Worm (Caenorhabditis elegans) whole organism, young adult: ENCODE data around the gene suf-1.
A peak's percentile ranks its signal among the peaks of the same experiment; 100 is the strongest.

Experiments
- B0336.3 ChIP-seq: fragments of 200-800 bp; sonication (Bioruptor generic); IDR thresholded peaks from 2 replicates; pipeline ENCODE4 v1.3.6; 2022; ENCODE audit warnings: missing genetic modification characterization, missing compliant biosample characterization
- C06A6.2 ChIP-seq: fragments of 200-800 bp; sonication (Bioruptor generic); conservative IDR thresholded peaks from 2 replicates; pipeline ENCODE4 v1.3.6; 2022; ENCODE audit warnings: missing genetic modification characterization, missing compliant biosample characterization
- F22D6.2 ChIP-seq: sonication (generic microtip); optimal IDR thresholded peaks from 2 replicates; lab custom pipeline; 2016; ENCODE audit warnings: mild to moderate bottlenecking, missing genetic modification characterization, missing compliant biosample characterization
- F39B2.1 ChIP-seq: fragments of 200-800 bp; sonication (Bioruptor generic); IDR thresholded peaks from 2 replicates; pipeline ENCODE4 v1.3.6; 2022; ENCODE audit warnings: missing genetic modification reagents, missing genetic modification characterization, missing compliant biosample characterization
- F49E8.2 ChIP-seq: sonication (generic microtip); optimal IDR thresholded peaks from 3 replicates; lab custom pipeline; 2017; ENCODE audit warnings: missing genetic modification characterization, mild to moderate bottlenecking, missing compliant biosample characterization, antibody characterized with exemption, moderate library complexity; ENCODE audit not compliant: insufficient read depth
- F55B11.4 ChIP-seq: sonication (generic microtip); optimal IDR thresholded peaks from 2 replicates; lab custom pipeline; 2016; ENCODE audit warnings: missing compliant biosample characterization, missing genetic modification characterization, borderline replicate concordance; ENCODE audit not compliant: insufficient read depth
- T07F8.4 ChIP-seq: sonication (generic microtip); optimal IDR thresholded peaks from 2 replicates; lab custom pipeline; 2016; ENCODE audit warnings: mild to moderate bottlenecking, missing genetic modification characterization, moderate library complexity, missing compliant biosample characterization
- Y53G8AR.9 ChIP-seq: fragments of 200-800 bp; sonication (Bioruptor generic); conservative IDR thresholded peaks from 2 replicates; pipeline ENCODE4 v1.3.6; 2022; ENCODE audit warnings: missing genetic modification reagents, missing genetic modification characterization, missing compliant biosample characterization
- ama-1 ChIP-seq, 3 experiments: fragments of 150-350 bp in 1 of 3; sonication (generic microtip) in 2 of 3; optimal IDR thresholded peaks; 2 replicates each; lab custom pipeline; 2014 to 2018; ENCODE audit warnings: missing biosample characterization in 2 of 3, missing genetic modification characterization in 2 of 3, missing genetic modification reagents in 2 of 3
- aptf-3 ChIP-seq: fragments of 200-800 bp; sonication (Bioruptor generic); IDR thresholded peaks from 2 replicates; pipeline ENCODE4 v1.3.6; 2022; ENCODE audit warnings: missing genetic modification characterization, missing compliant biosample characterization
- atf-7 ChIP-seq: sonication (generic microtip); optimal IDR thresholded peaks from 2 replicates; lab custom pipeline; 2017; ENCODE audit warnings: mild to moderate bottlenecking, missing genetic modification characterization, missing compliant biosample characterization
- attf-5 ChIP-seq: fragments of 200-800 bp; sonication (Bioruptor generic); optimal IDR thresholded peaks from 2 replicates; lab custom pipeline; 2018; ENCODE audit warnings: mild to moderate bottlenecking, missing genetic modification characterization, missing compliant biosample characterization
- attf-6 ChIP-seq: fragments of 200-800 bp; sonication (Bioruptor generic); IDR thresholded peaks from 2 replicates; pipeline ENCODE4 v1.3.6; 2022; ENCODE audit warnings: missing genetic modification reagents, missing genetic modification characterization, missing compliant biosample characterization
- cebp-2 ChIP-seq: fragments of 200-800 bp; sonication (Bioruptor generic); IDR thresholded peaks from 2 replicates; pipeline ENCODE4 v1.3.6; 2022; ENCODE audit warnings: missing genetic modification characterization, missing compliant biosample characterization
- ceh-91 ChIP-seq: fragments of 200-800 bp; sonication (Bioruptor generic); IDR thresholded peaks from 2 replicates; pipeline ENCODE4 v1.3.6; 2022; ENCODE audit warnings: missing genetic modification reagents, missing genetic modification characterization, missing compliant biosample characterization
- chd-7 ChIP-seq: sonication (generic microtip); optimal IDR thresholded peaks from 2 replicates; lab custom pipeline; 2016; ENCODE audit warnings: mild to moderate bottlenecking, missing genetic modification characterization, moderate library complexity, missing compliant biosample characterization
- dpl-1 ChIP-seq: fragments of 150-350 bp; optimal IDR thresholded peaks from 2 replicates; lab custom pipeline; 2014; ENCODE audit warnings: missing biosample characterization, missing genetic modification reagents, missing genetic modification characterization
- efl-1 ChIP-seq: fragments of 150-350 bp; optimal IDR thresholded peaks from 2 replicates; lab custom pipeline; 2014; ENCODE audit warnings: missing biosample characterization, missing genetic modification reagents, missing genetic modification characterization
- egrh-3 ChIP-seq: fragments of 200-800 bp; sonication (Bioruptor generic); IDR thresholded peaks from 2 replicates; pipeline ENCODE4 v1.3.6; 2022; ENCODE audit warnings: missing genetic modification reagents, missing genetic modification characterization, missing compliant biosample characterization
- him-1 ChIP-seq: sonication (generic microtip); optimal IDR thresholded peaks from 2 replicates; lab custom pipeline; 2016; ENCODE audit warnings: missing genotype, missing genetic modification reagents, missing genetic modification characterization, missing compliant biosample characterization
- hsf-1 ChIP-seq: fragments of 200-800 bp; sonication (Bioruptor generic); IDR thresholded peaks from 2 replicates; pipeline ENCODE4 v1.3.6; 2022; ENCODE audit warnings: missing genetic modification reagents, missing genetic modification characterization, missing compliant biosample characterization
- lin-26 ChIP-seq: fragments of 200-800 bp; sonication (Bioruptor generic); IDR thresholded peaks from 2 replicates; pipeline ENCODE4 v1.3.6; 2022; ENCODE audit warnings: missing genetic modification reagents, missing genetic modification characterization, missing compliant biosample characterization
- lir-1 ChIP-seq: fragments of 200-800 bp; sonication (Bioruptor generic); conservative IDR thresholded peaks from 2 replicates; pipeline ENCODE4 v1.3.6; 2022; ENCODE audit warnings: missing genetic modification reagents, missing genetic modification characterization, missing compliant biosample characterization
- lsl-1 ChIP-seq: fragments of 200-800 bp; sonication (Bioruptor generic); optimal IDR thresholded peaks from 2 replicates; lab custom pipeline; 2018; ENCODE audit warnings: mild to moderate bottlenecking, missing genetic modification characterization, moderate library complexity, missing compliant biosample characterization
- madf-6 ChIP-seq: fragments of 200-800 bp; sonication (Bioruptor generic); IDR thresholded peaks from 2 replicates; pipeline ENCODE4 v1.3.6; 2022; ENCODE audit warnings: missing genetic modification reagents, missing genetic modification characterization, missing compliant biosample characterization
- madf-8 ChIP-seq: fragments of 200-800 bp; sonication (Bioruptor generic); conservative IDR thresholded peaks from 2 replicates; pipeline ENCODE4 v1.3.6; 2022; ENCODE audit warnings: missing genetic modification reagents, missing genetic modification characterization, missing compliant biosample characterization
- mel-28 ChIP-seq: sonication (generic microtip); optimal IDR thresholded peaks from 2 replicates; lab custom pipeline; 2016; ENCODE audit warnings: borderline replicate concordance, mild to moderate bottlenecking, missing genetic modification characterization, missing compliant biosample characterization
- nhr-120 ChIP-seq: fragments of 200-800 bp; sonication (Bioruptor generic); IDR thresholded peaks from 2 replicates; pipeline ENCODE4 v1.3.6; 2022; ENCODE audit warnings: missing genetic modification characterization, missing compliant biosample characterization
- nhr-179 ChIP-seq: sonication (generic microtip); optimal IDR thresholded peaks from 2 replicates; lab custom pipeline; 2016; ENCODE audit warnings: mild to moderate bottlenecking, missing genetic modification characterization, missing compliant biosample characterization
- nhr-90 ChIP-seq: sonication (generic microtip); optimal IDR thresholded peaks from 2 replicates; lab custom pipeline; 2016; ENCODE audit warnings: missing genotype, mild to moderate bottlenecking, missing genetic modification characterization, missing compliant biosample characterization
- pbrm-1 ChIP-seq: fragments of 200-800 bp; sonication (Bioruptor generic); IDR thresholded peaks from 2 replicates; pipeline ENCODE4 v1.3.6; 2022; ENCODE audit warnings: missing genetic modification reagents, missing genetic modification characterization, missing compliant biosample characterization
- rcor-1 ChIP-seq: fragments of 200-800 bp; sonication (Bioruptor generic); IDR thresholded peaks from 2 replicates; pipeline ENCODE4 v1.3.6; 2022; ENCODE audit warnings: missing genetic modification reagents, missing genetic modification characterization, missing compliant biosample characterization
- rec-8 ChIP-seq, 2 experiments: sonication (generic microtip); optimal IDR thresholded peaks; 2 replicates each; lab custom pipeline; 2016; ENCODE audit warnings: mild to moderate bottlenecking in 2 of 2, missing genetic modification characterization in 2 of 2, missing genetic modification reagents in 2 of 2, missing genotype in 2 of 2, missing biosample characterization in 1 of 2, missing compliant biosample characterization in 1 of 2, moderate library complexity in 1 of 2
- sea-2 ChIP-seq: fragments of 200-800 bp; sonication (Bioruptor generic); IDR thresholded peaks from 2 replicates; pipeline ENCODE4 v1.3.6; 2022; ENCODE audit warnings: missing genetic modification characterization, missing compliant biosample characterization
- snpc-1.3 ChIP-seq: sonication (generic microtip); optimal IDR thresholded peaks from 2 replicates; lab custom pipeline; 2017; ENCODE audit warnings: missing genetic modification characterization, mild to moderate bottlenecking, missing compliant biosample characterization, antibody characterized with exemption, moderate library complexity, missing genotype, missing genetic modification reagents; ENCODE audit not compliant: insufficient read depth
- snpc-3.4 ChIP-seq: sonication (generic microtip); optimal IDR thresholded peaks from 2 replicates; lab custom pipeline; 2017; ENCODE audit warnings: missing genetic modification characterization, mild to moderate bottlenecking, missing compliant biosample characterization, antibody characterized with exemption, moderate library complexity, missing genotype, missing genetic modification reagents
- snpc-4 ChIP-seq, 5 experiments: fragments of 150-350 bp in 1 of 5; sonication (generic microtip) in 4 of 5; optimal IDR thresholded peaks; 2 replicates each; lab custom pipeline; 2014 to 2018; ENCODE audit warnings: missing genetic modification characterization in 5 of 5, missing biosample characterization in 3 of 5, antibody characterized with exemption in 2 of 5, mild to moderate bottlenecking in 2 of 5, missing compliant biosample characterization in 2 of 5, missing genotype in 2 of 5, moderate library complexity in 2 of 5, missing genetic modification reagents in 1 of 5
- sptf-2 ChIP-seq: fragments of 200-800 bp; sonication (Bioruptor generic); optimal IDR thresholded peaks from 2 replicates; lab custom pipeline; 2018; ENCODE audit warnings: mild to moderate bottlenecking, missing genetic modification characterization, missing compliant biosample characterization
- tbp1 ChIP-seq: fragments of 200-800 bp; sonication (Bioruptor generic); optimal IDR thresholded peaks from 2 replicates; lab custom pipeline; 2018; ENCODE audit warnings: mild to moderate bottlenecking, missing genetic modification characterization, missing compliant biosample characterization
- tlf-1 ChIP-seq: fragments of 200-800 bp; sonication (Bioruptor generic); optimal IDR thresholded peaks from 2 replicates; lab custom pipeline; 2018; ENCODE audit warnings: mild to moderate bottlenecking, missing genetic modification characterization, missing compliant biosample characterization
- unc-130 ChIP-seq: sonication (generic microtip); optimal IDR thresholded peaks from 2 replicates; lab custom pipeline; 2016; ENCODE audit warnings: missing genetic modification reagents, missing genetic modification characterization, missing compliant biosample characterization
- zfh-2 ChIP-seq: fragments of 200-800 bp; sonication (Bioruptor generic); conservative IDR thresholded peaks from 2 replicates; pipeline ENCODE4 v1.3.6; 2022; ENCODE audit warnings: missing genetic modification reagents, missing genetic modification characterization, missing compliant biosample characterization
- zim-3 ChIP-seq: sonication (generic microtip); optimal IDR thresholded peaks from 2 replicates; lab custom pipeline; 2017; ENCODE audit warnings: mild to moderate bottlenecking, missing genetic modification characterization, moderate library complexity, missing compliant biosample characterization
- ztf-22 ChIP-seq: fragments of 200-800 bp; sonication (Bioruptor generic); optimal IDR thresholded peaks from 2 replicates; lab custom pipeline; 2018; ENCODE audit warnings: mild to moderate bottlenecking, missing genetic modification characterization, moderate library complexity, missing compliant biosample characterization
- ztf-28 ChIP-seq: fragments of 200-800 bp; sonication (Bioruptor generic); IDR thresholded peaks from 2 replicates; pipeline ENCODE4 v1.3.6; 2022; ENCODE audit warnings: missing genetic modification reagents, missing genetic modification characterization, missing compliant biosample characterization
- ztf-6 ChIP-seq: fragments of 200-800 bp; sonication (Bioruptor generic); IDR thresholded peaks from 2 replicates; pipeline ENCODE4 v1.3.6; 2022; ENCODE audit warnings: missing genetic modification reagents, missing genetic modification characterization, missing compliant biosample characterization

The suf-1 gene

ce11 chrII:8575184-8575583 is 28.5 kb upstream of the suf-1 start, which contains the start of gene puf-5 (continued):
- TF ChIP-seq cebp-2 (GFP tag; lab: Robert Waterston, UW) (no peak), zfh-2 (no peak), egrh-3 (no peak), attf-5 (GFP tag; lab: Kevin White, UChicago) (no peak), snpc-4 (GFP tag; optimal IDR thresholded peaks at IDR 0.05; lab: Kevin White, UChicago) (peak; percentile 21), snpc-4 (tag; optimal IDR thresholded peaks at IDR 0.05; lab: Kevin White, UChicago) (peak in 1 of 4 experiments; percentile 22), unc-130 (peak; percentile 29), nhr-120 (GFP tag; lab: Robert Waterston, UW) (no peak), F49E8.2 (tag; lab: Kevin White, UChicago) (peak; percentile 73), ztf-22 (no peak), tlf-1 (GFP tag; lab: Kevin White, UChicago) (peak; percentile 25), lir-1 (no peak), lin-26 (GFP tag; lab: Robert Waterston, UW) (no peak), pbrm-1 (GFP tag; lab: Robert Waterston, UW) (no peak), ceh-91 (GFP tag; lab: Robert Waterston, UW) (peak; percentile 70), rcor-1 (GFP tag; lab: Robert Waterston, UW) (no peak), madf-6 (GFP tag; lab: Robert Waterston, UW) (peak; percentile 94), nhr-179 (no peak), snpc-3.4 (tag; lab: Kevin White, UChicago) (peak; percentile 78), nhr-90 (tag; lab: Kevin White, UChicago) (no peak), ztf-6 (GFP tag; lab: Robert Waterston, UW) (no peak), chd-7 (no peak), efl-1 (GFP tag; lab: Kevin White, UChicago) (peak; percentile 95), tbp1 (GFP tag; lab: Kevin White, UChicago) (peak; percentile 15), snpc-1.3 (peak; percentile 17), hsf-1 (peak; percentile 65; the same call in 1 of the 2 replicates), T07F8.4 (tag; lab: Kevin White, UChicago) (no peak), madf-8 (GFP tag; lab: Robert Waterston, UW) (peak; percentile 88), dpl-1 (GFP tag; lab: Kevin White, UChicago) (peak; percentile 63), zim-3 (tag; lab: Kevin White, UChicago) (no peak), Y53G8AR.9 (GFP tag; lab: Robert Waterston, UW) (no peak), ama-1 (optimal IDR thresholded peaks at IDR 0.05; lab: Kevin White, UChicago) (no peak), ama-1 (GFP tag; optimal IDR thresholded peaks at IDR 0.05; lab: Kevin White, UChicago) (no peak), C06A6.2 (GFP tag; lab: Robert Waterston, UW) (no peak), F39B2.1 (GFP tag; lab: Robert Waterston, UW) (no peak)

DNA sequence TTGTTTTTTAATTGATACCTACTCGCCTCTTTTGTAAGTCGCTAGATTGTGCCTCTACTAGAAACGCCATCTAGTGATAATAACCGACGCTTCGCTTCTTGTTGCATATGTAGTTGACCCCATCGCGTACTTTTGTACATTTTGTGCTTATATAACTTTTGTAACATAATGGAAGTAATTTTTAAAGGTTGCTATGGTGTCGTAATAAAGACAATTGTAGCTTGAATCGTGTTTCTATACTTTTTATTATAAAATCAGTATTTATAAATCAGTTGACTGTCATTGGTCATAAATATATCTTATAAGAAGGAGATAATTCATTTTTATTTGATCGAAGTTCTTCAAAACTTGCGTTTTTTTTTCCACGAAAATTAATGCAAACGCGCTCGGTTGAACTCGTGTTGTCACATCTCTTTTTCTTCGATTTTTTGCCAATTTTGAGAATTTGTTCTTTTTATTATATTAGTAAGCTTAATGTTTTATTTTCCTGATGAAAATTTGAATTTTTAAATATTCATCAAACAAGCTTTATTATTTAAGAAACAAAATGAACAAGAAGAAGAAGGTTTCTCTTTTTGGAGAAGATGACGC is 26.0 kb upstream of the suf-1 start, which contains the start of gene F54C9.9:
F54C9.9 (plus strand) TSS at position 541 of the 591 bp plus-strand sequence.
- TF ChIP-seq ztf-28 (GFP tag; lab: Robert Waterston, UW) (no peak), attf-6 (GFP tag; lab: Robert Waterston, UW) (peak; percentile 75), zfh-2 (no peak), sptf-2 (GFP tag; lab: Kevin White, UChicago) (no peak), B0336.3 (GFP tag; lab: Robert Waterston, UW) (peak; percentile 73; the same call in 1 of the 2 replicates), egrh-3 (no peak), sea-2 (GFP tag; lab: Robert Waterston, UW) (no peak), F55B11.4 (no peak), rec-8 (tag; optimal IDR thresholded peaks at IDR 0.05; lab: Kevin White, UChicago) (no peak), F22D6.2 (tag; lab: Kevin White, UChicago) (no peak), aptf-3 (GFP tag; lab: Robert Waterston, UW) (no peak), him-1 (peak; percentile 23), ama-1 (optimal IDR thresholded peaks at IDR 0.05; lab: Kevin White, UChicago) (no peak), ama-1 (GFP tag; optimal IDR thresholded peaks at IDR 0.05; lab: Kevin White, UChicago) (peak in 1 of 2 experiments; percentile 77), atf-7 (tag; lab: Kevin White, UChicago) (no peak), mel-28 (tag; lab: Kevin White, UChicago) (no peak), C06A6.2 (GFP tag; lab: Robert Waterston, UW) (no peak), ztf-22 (no peak), lsl-1 (peak; percentile 50), snpc-3.4 (tag; lab: Kevin White, UChicago) (no peak), lin-26 (GFP tag; lab: Robert Waterston, UW) (peak; percentile 73)
